Fruit fly (Drosophila melanogaster) whole organism, embryonic: ENCODE data around the gene CG34253.

ENCODE experiments used
- ATbp ChIP-seq: fragments of 200-800 bp; sonication (Bioruptor generic); optimal IDR thresholded peaks from 2 replicates; lab custom pipeline; 2017; ENCODE audit warnings: missing biosample characterization, mild to moderate bottlenecking, missing genetic modification characterization, missing genetic modification reagents
- B-H1 ChIP-seq: fragments of 200-800 bp; sonication (Bioruptor generic); IDR thresholded peaks from 3 replicates; pipeline ENCODE4 v1.3.6; 2022; ENCODE audit warnings: missing biosample characterization, missing genetic modification characterization
- CG10209 ChIP-seq: fragments of 200-800 bp; sonication (Bioruptor generic); optimal IDR thresholded peaks from 3 replicates; lab custom pipeline; 2017; ENCODE audit warnings: missing biosample characterization, mild to moderate bottlenecking, missing genetic modification characterization, missing genetic modification reagents
- CG10366 ChIP-seq: fragments of 200-800 bp; sonication (Bioruptor generic); IDR thresholded peaks from 2 replicates; pipeline ENCODE4 v1.3.6; 2022; ENCODE audit warnings: missing biosample characterization, missing genetic modification characterization
- CG13624 ChIP-seq: fragments of 200-800 bp; sonication (Bioruptor generic); optimal IDR thresholded peaks from 2 replicates; lab custom pipeline; 2016; ENCODE audit warnings: missing biosample characterization, missing genetic modification characterization
- CG14014 ChIP-seq: fragments of 200-800 bp; sonication (Bioruptor generic); IDR thresholded peaks from 2 replicates; pipeline ENCODE4 v1.3.6; 2022; ENCODE audit warnings: missing biosample characterization, missing genetic modification characterization
- CG17385 ChIP-seq: fragments of 200-800 bp; sonication (Bioruptor generic); optimal IDR thresholded peaks from 3 replicates; lab custom pipeline; 2018; ENCODE audit warnings: missing biosample characterization, mild to moderate bottlenecking, missing genetic modification characterization
- CG17568 ChIP-seq: fragments of 200-800 bp; sonication (Bioruptor generic); optimal IDR thresholded peaks from 2 replicates; lab custom pipeline; 2018; ENCODE audit warnings: missing biosample characterization, mild to moderate bottlenecking, missing genetic modification characterization, moderate library complexity
- CG30403 ChIP-seq: fragments of 200-800 bp; sonication (Bioruptor generic); optimal IDR thresholded peaks from 3 replicates; lab custom pipeline; 2016; ENCODE audit warnings: missing biosample characterization, missing genetic modification characterization
- CG31365 ChIP-seq: fragments of 200-800 bp; sonication (Bioruptor generic); optimal IDR thresholded peaks from 2 replicates; lab custom pipeline; 2018; ENCODE audit warnings: missing biosample characterization, mild to moderate bottlenecking, missing genetic modification characterization
- CG32532 ChIP-seq: fragments of 200-800 bp; sonication (Bioruptor generic); IDR thresholded peaks from 2 replicates; pipeline ENCODE4 v1.3.6; 2022; ENCODE audit warnings: missing biosample characterization, missing genetic modification characterization
- CG4707 ChIP-seq: fragments of 200-800 bp; sonication (Bioruptor generic); optimal IDR thresholded peaks from 2 replicates; lab custom pipeline; 2018; ENCODE audit warnings: missing biosample characterization, mild to moderate bottlenecking, missing genetic modification characterization, moderate library complexity
- CG6791 ChIP-seq: fragments of 200-800 bp; sonication (Bioruptor generic); IDR thresholded peaks from 3 replicates; pipeline ENCODE4 v1.3.6; 2022; ENCODE audit warnings: missing biosample characterization, missing genetic modification characterization; ENCODE audit not compliant: partially characterized antibody
- CG7372 ChIP-seq: fragments of 200-800 bp; sonication (Bioruptor generic); IDR thresholded peaks from 2 replicates; pipeline ENCODE4 v1.3.6; 2022; ENCODE audit warnings: missing biosample characterization, missing genetic modification characterization
- CG7745 ChIP-seq: fragments of 200-800 bp; sonication (Bioruptor generic); optimal IDR thresholded peaks from 2 replicates; lab custom pipeline; 2018; ENCODE audit warnings: missing biosample characterization, mild to moderate bottlenecking, missing genetic modification characterization, moderate library complexity
- CG7928 ChIP-seq: fragments of 200-800 bp; sonication (Bioruptor generic); optimal IDR thresholded peaks from 2 replicates; lab custom pipeline; 2017; ENCODE audit warnings: missing biosample characterization, mild to moderate bottlenecking, missing genetic modification characterization
- CG8290 ChIP-seq, 3 experiments: fragments of 200-800 bp; sonication (Bioruptor generic); optimal IDR thresholded peaks; 2 replicates each; lab custom pipeline; 2016 to 2019; ENCODE audit warnings: missing biosample characterization in 3 of 3, missing genetic modification characterization in 3 of 3, mild to moderate bottlenecking in 2 of 3, moderate library complexity in 1 of 3
- CG9437 ChIP-seq: fragments of 200-800 bp; sonication (Bioruptor generic); optimal IDR thresholded peaks from 2 replicates; lab custom pipeline; 2018; ENCODE audit warnings: missing biosample characterization, mild to moderate bottlenecking, missing genetic modification characterization
- Chrac-16 ChIP-seq: fragments of 200-800 bp; sonication (Bioruptor generic); optimal IDR thresholded peaks from 3 replicates; lab custom pipeline; 2016; ENCODE audit warnings: missing biosample characterization, missing genetic modification characterization
- CrebB ChIP-seq: fragments of 200-800 bp; sonication (Bioruptor generic); optimal IDR thresholded peaks from 3 replicates; lab custom pipeline; 2018; ENCODE audit warnings: missing biosample characterization, mild to moderate bottlenecking, missing genetic modification characterization
- Dad ChIP-seq: fragments of 200-800 bp; sonication (Bioruptor generic); optimal IDR thresholded peaks from 3 replicates; lab custom pipeline; 2016; ENCODE audit warnings: missing biosample characterization, missing genetic modification characterization
- Eip74EF ChIP-seq, 2 experiments: fragments of 200-800 bp in 1 of 2; fragments of >200 bp in 1 of 2; sonication (Bioruptor generic) in 1 of 2; optimal IDR thresholded peaks; 2 replicates each; lab custom pipeline; 2017 to 2019; ENCODE audit warnings: missing biosample characterization in 2 of 2, missing genetic modification characterization in 2 of 2, mild to moderate bottlenecking in 1 of 2, moderate library complexity in 1 of 2
- Fer3 ChIP-seq: fragments of 200-800 bp; sonication (Bioruptor generic); optimal IDR thresholded peaks from 2 replicates; lab custom pipeline; 2018; ENCODE audit warnings: missing biosample characterization, mild to moderate bottlenecking, missing genetic modification characterization, moderate library complexity
- H2.0 ChIP-seq: fragments of 200-800 bp; sonication (Bioruptor generic); IDR thresholded peaks from 2 replicates; pipeline ENCODE4 v1.3.6; 2022; ENCODE audit warnings: missing biosample characterization, missing genetic modification characterization
- HLHmδ ChIP-seq: fragments of 200-800 bp; sonication (Bioruptor generic); optimal IDR thresholded peaks from 2 replicates; lab custom pipeline; 2018; ENCODE audit warnings: missing biosample characterization, mild to moderate bottlenecking, missing genetic modification characterization, moderate library complexity
- Hey ChIP-seq: fragments of 200-800 bp; sonication (Bioruptor generic); optimal IDR thresholded peaks from 3 replicates; lab custom pipeline; 2018; ENCODE audit warnings: missing biosample characterization, mild to moderate bottlenecking, missing genetic modification characterization
- Hr39 ChIP-seq: fragments of >200 bp; optimal IDR thresholded peaks from 2 replicates; lab custom pipeline; 2017
- Hr78 ChIP-seq, 2 experiments: fragments of 200-800 bp in 1 of 2; fragments of >200 bp in 1 of 2; sonication (Bioruptor generic) in 1 of 2; optimal IDR thresholded peaks; 2 replicates each; lab custom pipeline; 2017 to 2019; ENCODE audit warnings: missing biosample characterization in 2 of 2, missing genetic modification characterization in 2 of 2, mild to moderate bottlenecking in 1 of 2, moderate library complexity in 1 of 2
- Nf-YB ChIP-seq: fragments of 200-800 bp; sonication (Bioruptor generic); optimal IDR thresholded peaks from 3 replicates; lab custom pipeline; 2019; ENCODE audit warnings: missing biosample characterization, mild to moderate bottlenecking, missing genetic modification characterization, moderate library complexity
- Rx ChIP-seq: fragments of 200-800 bp; sonication (Bioruptor generic); IDR thresholded peaks from 2 replicates; pipeline ENCODE4 v1.3.6; 2022; ENCODE audit warnings: missing biosample characterization, missing genetic modification characterization
- Sox100B ChIP-seq: fragments of 200-800 bp; sonication (Bioruptor generic); optimal IDR thresholded peaks from 3 replicates; lab custom pipeline; 2018; ENCODE audit warnings: missing biosample characterization, mild to moderate bottlenecking, missing genetic modification characterization
- TFAM ChIP-seq: fragments of 200-800 bp; sonication (Bioruptor generic); optimal IDR thresholded peaks from 2 replicates; lab custom pipeline; 2017; ENCODE audit warnings: missing biosample characterization, missing genetic modification characterization, inconsistent platforms
- btn ChIP-seq: fragments of 200-800 bp; sonication (Bioruptor generic); optimal IDR thresholded peaks from 2 replicates; lab custom pipeline; 2016; ENCODE audit warnings: missing biosample characterization, missing genetic modification characterization
- ci ChIP-seq: fragments of 200-800 bp; sonication (Bioruptor generic); IDR thresholded peaks from 3 replicates; pipeline ENCODE4 v1.3.6; 2022; ENCODE audit warnings: missing biosample characterization, missing genetic modification characterization
- crp ChIP-seq, 2 experiments: fragments of 200-800 bp; sonication (Bioruptor generic); optimal IDR thresholded peaks; 2 replicates in 1 of 2; 3 replicates in 1 of 2; lab custom pipeline; 2017; ENCODE audit warnings: missing biosample characterization in 2 of 2, missing genetic modification characterization in 2 of 2, mild to moderate bottlenecking in 1 of 2, moderate library complexity in 1 of 2
- ewg ChIP-seq: fragments of 200-800 bp; sonication (Bioruptor generic); optimal IDR thresholded peaks from 3 replicates; lab custom pipeline; 2017; ENCODE audit warnings: mild to moderate bottlenecking, missing biosample characterization, missing genetic modification reagents, missing genetic modification characterization
- ftz-f1 ChIP-seq: fragments of 200-800 bp; sonication (Bioruptor generic); optimal IDR thresholded peaks from 2 replicates; lab custom pipeline; 2016; ENCODE audit warnings: missing biosample characterization, missing genetic modification characterization
- gce ChIP-seq: fragments of 200-800 bp; sonication (Bioruptor generic); IDR thresholded peaks from 3 replicates; pipeline ENCODE4 v1.3.6; 2022; ENCODE audit warnings: missing biosample characterization, missing genetic modification characterization
- odd ChIP-seq: fragments of 200-800 bp; sonication (Bioruptor generic); optimal IDR thresholded peaks from 2 replicates; lab custom pipeline; 2017; ENCODE audit warnings: missing biosample characterization, mild to moderate bottlenecking, missing genetic modification characterization
- onecut ChIP-seq: fragments of 200-800 bp; sonication (Bioruptor generic); IDR thresholded peaks from 2 replicates; pipeline ENCODE4 v1.3.6; 2022; ENCODE audit warnings: missing biosample characterization, missing genetic modification characterization
- org-1 ChIP-seq: fragments of 200-800 bp; sonication (Bioruptor generic); optimal IDR thresholded peaks from 2 replicates; lab custom pipeline; 2017; ENCODE audit warnings: missing biosample characterization, missing genetic modification characterization
- pho ChIP-seq: fragments of 200-800 bp; sonication (Bioruptor generic); optimal IDR thresholded peaks from 2 replicates; lab custom pipeline; 2016; ENCODE audit warnings: missing biosample characterization, missing genetic modification characterization
- prd ChIP-seq, 3 experiments: fragments of >200 bp in 2 of 3; fragments of 200-800 bp in 1 of 3; sonication (Bioruptor generic) in 1 of 3; optimal IDR thresholded peaks in 2 of 3; IDR thresholded peaks in 1 of 3; 2 replicates in 2 of 3; 3 replicates in 1 of 3; pipeline versions ENCODE4 v1.3.6 to Lab custom; 2017 to 2022; ENCODE audit warnings: missing biosample characterization in 1 of 3, missing genetic modification characterization in 1 of 3
- sens-2 ChIP-seq: fragments of 200-800 bp; sonication (Bioruptor generic); IDR thresholded peaks from 2 replicates; pipeline ENCODE4 v1.3.6; 2022; ENCODE audit warnings: missing biosample characterization, missing genetic modification characterization
- tio ChIP-seq: fragments of 200-800 bp; sonication (Bioruptor generic); optimal IDR thresholded peaks from 2 replicates; lab custom pipeline; 2017; ENCODE audit warnings: missing biosample characterization, missing genetic modification characterization, inconsistent platforms
- tna ChIP-seq: fragments of 200-800 bp; sonication (Bioruptor generic); IDR thresholded peaks from 2 replicates; pipeline ENCODE4 v1.3.6; 2022; ENCODE audit warnings: missing biosample characterization, missing genetic modification characterization; ENCODE audit not compliant: partially characterized antibody
- unpg ChIP-seq: fragments of 200-800 bp; sonication (Bioruptor generic); optimal IDR thresholded peaks from 3 replicates; lab custom pipeline; 2018; ENCODE audit warnings: missing biosample characterization, mild to moderate bottlenecking, missing genetic modification characterization, moderate library complexity
- zen2 ChIP-seq: fragments of 200-800 bp; sonication (Bioruptor generic); IDR thresholded peaks from 3 replicates; pipeline ENCODE4 v1.3.6; 2022; ENCODE audit warnings: missing biosample characterization, missing genetic modification characterization; ENCODE audit not compliant: partially characterized antibody

CG34253 gene

dm6 chr3L:18077649-18078417 is 9.3 kb downstream of the CG34253 start (continued):
- no peak for TF ChIP-seq HLHmδ (GFP tag; lab: Kevin White, UChicago)
- TF ChIP-seq crp (GFP tag; optimal IDR thresholded peaks at IDR 0.05; lab: Kevin White, UChicago): no peak
- peak; percentile 28 for TF ChIP-seq CG10209 (GFP tag; lab: Kevin White, UChicago)
- TF ChIP-seq Rx (GFP tag; lab: Robert Waterston, UW): no peak
- TF ChIP-seq CG10366: no peak
- 0 out of 2 replicates have a peak, but pooled peaks have one; percentile 6 for TF ChIP-seq CG14014 (GFP tag; lab: Robert Waterston, UW)
- TF ChIP-seq Hr39: no peak
- no peak for TF ChIP-seq ci (GFP tag; lab: Robert Waterston, UW)
- no peak for TF ChIP-seq prd (optimal IDR thresholded peaks at IDR 0.05; lab: Kevin White, UChicago)
- no peak for TF ChIP-seq prd (GFP tag; IDR thresholded peaks at IDR 0.05; lab: Robert Waterston, UW)
- peak; percentile 35 for TF ChIP-seq unpg (GFP tag; lab: Kevin White, UChicago)
- TF ChIP-seq CG9437: peak; percentile 28
- TF ChIP-seq tna (GFP tag; lab: Robert Waterston, UW): no peak
- TF ChIP-seq Dad: no peak
- no peak for TF ChIP-seq CG7372 (GFP tag; lab: Robert Waterston, UW)
- TF ChIP-seq Sox100B (GFP tag; lab: Kevin White, UChicago): peak; percentile 69
- TF ChIP-seq Nf-YB (GFP tag; lab: Kevin White, UChicago): no peak
- TF ChIP-seq CG13624: no peak
- no peak for TF ChIP-seq CG7928 (GFP tag; lab: Kevin White, UChicago)
- no peak for TF ChIP-seq CG8290 (GFP tag; optimal IDR thresholded peaks at IDR 0.05; lab: Kevin White, UChicago)
- TF ChIP-seq CG8290 (tag; optimal IDR thresholded peaks at IDR 0.05; lab: Kevin White, UChicago): no peak
- TF ChIP-seq CG31365 (tag; lab: Kevin White, UChicago): no peak
- TF ChIP-seq CG30403 (GFP tag; lab: Kevin White, UChicago): peak; percentile 11
- no peak for TF ChIP-seq btn (GFP tag; lab: Kevin White, UChicago)
- TF ChIP-seq CG6791 (GFP tag; lab: Robert Waterston, UW): no peak
- TF ChIP-seq zen2 (GFP tag; lab: Robert Waterston, UW): 0 out of 3 replicates have a peak, but pooled peaks have one; percentile 10
- no peak for TF ChIP-seq CG4707 (GFP tag; lab: Kevin White, UChicago)
- peak; percentile 42 for TF ChIP-seq CG17385
- no peak for TF ChIP-seq sens-2 (GFP tag; lab: Robert Waterston, UW)
- TF ChIP-seq B-H1: no peak
- no peak for TF ChIP-seq gce
- TF ChIP-seq pho (GFP tag; lab: Kevin White, UChicago): no peak
- TF ChIP-seq Eip74EF (GFP tag; optimal IDR thresholded peaks at IDR 0.05; lab: Kevin White, UChicago): no peak
- no peak for TF ChIP-seq onecut (GFP tag; lab: Robert Waterston, UW)
- TF ChIP-seq Hr78 (GFP tag; optimal IDR thresholded peaks at IDR 0.05; lab: Kevin White, UChicago): peak in 1 of 2 experiments; percentile 25
- TF ChIP-seq CrebB: no peak
- peak; percentile 33 for TF ChIP-seq org-1
- no peak for TF ChIP-seq CG32532 (GFP tag; lab: Robert Waterston, UW)
- no peak for TF ChIP-seq Hey
- no peak for TF ChIP-seq Fer3 (tag; lab: Kevin White, UChicago)
- TF ChIP-seq Chrac-16 (GFP tag; lab: Kevin White, UChicago): peak; percentile 26
- TF ChIP-seq ewg (GFP tag; lab: Kevin White, UChicago): peak; percentile 24
- TF ChIP-seq tio (GFP tag; lab: Kevin White, UChicago): no peak
- TF ChIP-seq ftz-f1 (GFP tag; lab: Kevin White, UChicago): no peak
- TF ChIP-seq odd (GFP tag; lab: Kevin White, UChicago): no peak
- TF ChIP-seq H2.0: peak; percentile 32; the same call in 1 of the 2 replicates
- TF ChIP-seq TFAM (GFP tag; lab: Kevin White, UChicago): no peak
- TF ChIP-seq ATbp (GFP tag; lab: Kevin White, UChicago): peak; percentile 50
- no peak for TF ChIP-seq CG7745 (tag; lab: Kevin White, UChicago)
- no peak for TF ChIP-seq CG17568 (GFP tag; lab: Kevin White, UChicago)
